Worm (Caenorhabditis elegans): ENCODE results near the gene ocr-1.

ocr-1 gene

ce11 chrV:10760839-10761238 lies 3.3 kb upstream of the ocr-1 start:
- no peak for TF ChIP-seq unc-62 (GFP tag; optimal IDR thresholded peaks at IDR 0.05)

DNA sequence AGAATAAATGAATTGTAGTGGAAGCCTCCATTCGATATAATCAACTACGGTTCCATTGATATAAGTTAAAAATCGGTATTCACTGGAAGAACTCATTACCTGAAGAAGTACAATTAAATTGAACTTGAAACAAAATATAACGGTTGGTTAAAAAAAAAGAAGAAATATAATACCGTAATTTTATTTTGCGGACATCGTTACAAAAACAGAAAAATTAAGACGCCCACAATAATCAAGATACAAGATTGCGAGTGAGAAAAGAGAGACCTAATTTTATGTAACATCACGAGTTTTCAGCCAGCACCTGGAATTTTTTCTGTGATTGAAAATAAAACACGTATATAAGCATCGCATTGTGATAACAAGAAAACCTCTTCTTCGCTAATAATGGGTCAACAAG lies 1.5 kb upstream of the ocr-1 start, which contains the start of gene sre-6:
Gene sre-6 (minus strand): TSS at position 101 of the 400 bp plus-strand sequence.
- no peak for TF ChIP-seq unc-62 (GFP tag; optimal IDR thresholded peaks at IDR 0.05)

DNA sequence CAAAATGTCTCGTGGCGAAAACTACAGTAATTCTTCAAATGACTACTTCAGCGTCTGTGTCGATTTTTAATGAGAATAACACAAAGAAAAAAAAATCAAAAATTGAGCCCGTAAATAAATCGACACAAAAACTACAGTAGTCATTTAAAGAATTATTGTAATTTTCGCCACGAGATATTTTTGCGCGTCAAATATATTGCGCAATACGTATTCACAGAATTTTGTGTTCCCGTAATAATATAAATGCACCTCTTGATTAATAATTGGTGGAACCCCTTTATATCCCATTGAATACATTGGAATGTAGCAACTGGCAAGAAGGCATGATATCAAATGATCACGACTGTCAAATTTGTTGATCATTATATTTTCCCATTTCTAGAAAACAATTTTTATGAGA lies 4.7 kb downstream of the ocr-1 start:
- no peak for TF ChIP-seq unc-62 (GFP tag; optimal IDR thresholded peaks at IDR 0.05)

DNA sequence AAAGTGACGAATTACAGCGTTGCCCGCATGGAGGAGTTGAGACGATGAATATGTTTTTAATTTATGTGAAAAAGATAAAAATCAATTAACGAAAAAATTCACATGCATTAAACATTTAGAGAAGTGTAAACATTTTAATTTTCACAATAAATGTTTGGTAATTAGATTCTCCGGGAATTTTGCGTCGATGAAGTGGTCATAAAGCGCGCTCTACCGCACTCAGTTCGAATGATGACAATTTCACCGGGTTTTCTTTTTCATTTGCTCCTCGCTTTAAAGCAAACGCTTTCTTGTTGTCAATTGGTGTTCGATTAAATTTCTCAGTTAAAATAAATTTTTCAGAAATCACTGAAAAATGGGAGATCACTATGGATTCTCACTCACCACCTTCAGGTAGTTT lies 5.9 kb downstream of the ocr-1 start, which contains the start of the genes D1054.1 and pas-2:
Gene D1054.1 (minus strand): TSS at position 192 of the 400 bp plus-strand sequence.
Gene pas-2 (plus strand): TSS at position 343 of the 400 bp plus-strand sequence.
- TF ChIP-seq unc-62 (GFP tag; optimal IDR thresholded peaks at IDR 0.05), result no peak

ce11 chrV:10771390-10771789 lies 7.2 kb downstream of the ocr-1 start, which contains the start of gene D1054.3:
Gene D1054.3, plus strand, starts transcription at chrV:10771451.
- no peak for TF ChIP-seq unc-62 (GFP tag; optimal IDR thresholded peaks at IDR 0.05)

- TF ChIP-seq unc-62 (GFP tag; optimal IDR thresholded peaks at IDR 0.05), result no peak
Measured at ce11 chrV:10773216-10773615, 9.1 kb downstream of the ocr-1 start.

- no peak for TF ChIP-seq unc-62 (GFP tag; optimal IDR thresholded peaks at IDR 0.05)
Measured at ce11 chrV:10776528-10777055, 12.4 kb downstream of the ocr-1 start, which contains the start of gene D1054.5. Gene D1054.5, minus strand, starts transcription at chrV:10776578.

DNA sequence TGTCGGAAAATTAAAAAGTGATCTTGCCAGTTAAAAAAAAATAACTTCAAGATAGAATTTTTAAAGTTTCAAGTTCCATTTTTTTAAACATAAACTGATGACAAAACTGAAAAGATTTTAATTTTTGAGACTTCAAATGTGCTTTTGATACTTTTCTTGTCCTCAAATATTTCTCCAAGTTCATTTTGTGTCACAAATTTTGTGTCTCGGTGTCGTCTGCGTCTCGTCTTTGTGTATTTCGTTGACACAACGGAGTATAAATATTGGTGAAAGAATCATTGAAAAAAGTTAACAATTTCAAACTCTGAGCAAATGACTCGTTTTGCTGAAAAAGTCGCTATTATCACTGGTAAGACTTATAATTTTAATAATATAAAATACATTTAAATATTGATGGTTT lies 19.8 kb downstream of the ocr-1 start, which contains the start of gene D1054.8:
Gene D1054.8 (plus strand): TSS at position 301 of the 400 bp plus-strand sequence.
- no peak for TF ChIP-seq unc-62 (GFP tag; optimal IDR thresholded peaks at IDR 0.05)

ce11 chrV:10790921-10791320 lies 26.8 kb downstream of the ocr-1 start, which contains the start of gene D1054.9:
Gene D1054.9, minus strand, starts transcription at chrV:10791057.
- TF ChIP-seq unc-62 (GFP tag; optimal IDR thresholded peaks at IDR 0.05), result no peak

ce11 chrV:10792775-10793174 lies 28.6 kb downstream of the ocr-1 start, which contains the start of gene D1054.10:
Gene D1054.10, minus strand, starts transcription at chrV:10792875.
- no peak for TF ChIP-seq unc-62 (GFP tag; optimal IDR thresholded peaks at IDR 0.05)

ce11 chrV:10793498-10793897 lies 29.3 kb downstream of the ocr-1 start, which contains the start of gene ule-3:
Gene ule-3, plus strand, starts transcription at chrV:10793798.
- TF ChIP-seq unc-62 (GFP tag; optimal IDR thresholded peaks at IDR 0.05), result no peak

ce11 chrV:10794463-10794862 lies 30.3 kb downstream of the ocr-1 start:
- TF ChIP-seq unc-62 (GFP tag; optimal IDR thresholded peaks at IDR 0.05), result no peak

DNA sequence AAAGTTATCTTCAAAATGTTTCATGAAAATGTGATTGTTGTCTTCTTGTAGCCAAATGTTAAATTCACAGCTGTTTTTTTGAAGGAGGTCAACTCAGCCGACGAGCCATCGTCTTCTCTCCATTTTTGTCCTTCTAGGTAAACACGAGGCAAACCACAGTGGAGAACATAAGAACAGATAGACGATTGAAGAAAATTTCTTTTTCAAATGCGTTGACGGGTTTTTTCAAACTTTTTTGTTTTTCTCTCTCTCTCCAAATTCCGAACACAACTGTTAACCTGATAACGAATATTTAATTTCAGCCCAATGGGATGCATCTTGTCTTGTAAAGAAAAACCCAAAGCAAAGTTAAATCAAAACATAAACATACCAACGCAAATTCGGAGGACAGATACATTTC lies 31.3 kb downstream of the ocr-1 start, which contains the start of gene D1054.19:
Gene D1054.19 (plus strand): TSS at position 301 of the 400 bp plus-strand sequence.
- TF ChIP-seq unc-62 (GFP tag; optimal IDR thresholded peaks at IDR 0.05), result no peak

- no peak for TF ChIP-seq unc-62 (GFP tag; optimal IDR thresholded peaks at IDR 0.05)
Measured at ce11 chrV:10798090-10798489, 33.9 kb downstream of the ocr-1 start, which contains the start of gene srh-184. Gene srh-184, minus strand, starts transcription at chrV:10798190.

- no peak for TF ChIP-seq unc-62 (GFP tag; optimal IDR thresholded peaks at IDR 0.05)
Measured at ce11 chrV:10801154-10801553, 37.0 kb downstream of the ocr-1 start, which contains the start of gene D1054.18. Gene D1054.18, minus strand, starts transcription at chrV:10801198.

DNA sequence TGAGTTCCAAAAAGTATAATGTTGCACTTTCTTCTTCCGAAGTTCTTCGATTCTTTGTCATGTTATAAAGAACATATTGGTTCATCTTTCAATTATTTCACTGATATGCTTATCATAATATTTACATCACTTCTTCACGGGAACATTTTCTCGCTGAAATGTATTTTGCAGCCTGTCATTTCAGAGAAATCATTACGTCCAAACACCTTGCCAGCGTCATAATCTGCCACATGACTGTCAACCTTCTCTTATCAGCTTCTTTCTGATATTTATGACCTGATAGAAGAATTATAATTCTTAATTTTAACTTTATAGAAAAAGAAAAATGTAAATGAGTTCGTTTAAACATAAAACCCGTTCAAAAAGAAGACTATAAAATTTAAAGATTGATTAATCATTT lies 37.9 kb downstream of the ocr-1 start:
- TF ChIP-seq unc-62 (GFP tag; optimal IDR thresholded peaks at IDR 0.05), result no peak

DNA sequence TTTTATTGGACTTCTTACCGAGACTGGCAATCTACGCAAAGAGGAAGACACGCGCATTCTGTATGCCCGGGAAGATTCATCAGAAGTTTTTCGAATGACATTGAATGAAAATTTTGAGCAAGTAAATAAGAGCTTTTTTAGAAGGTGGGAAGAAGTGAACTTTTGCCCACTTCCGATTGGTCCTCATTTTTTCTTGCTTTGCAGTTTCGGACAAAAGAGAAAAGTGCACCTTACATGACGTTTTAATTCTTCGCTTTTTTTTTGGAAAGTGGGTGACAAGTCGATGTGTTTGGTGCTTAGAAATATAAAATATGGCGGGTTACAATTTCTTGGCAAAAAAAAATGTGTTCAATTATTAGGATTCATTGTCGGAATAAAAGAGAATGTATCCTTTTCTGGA lies 40.2 kb downstream of the ocr-1 start, which contains the start of gene secs-1:
Gene secs-1 (minus strand): TSS at position 101 of the 400 bp plus-strand sequence.
- no peak for TF ChIP-seq unc-62 (GFP tag; optimal IDR thresholded peaks at IDR 0.05)

All from whole organism, dauer.